Fruit fly (Drosophila melanogaster): Measurements from ENCODE around the gene pira.

Gene pira

DNA sequence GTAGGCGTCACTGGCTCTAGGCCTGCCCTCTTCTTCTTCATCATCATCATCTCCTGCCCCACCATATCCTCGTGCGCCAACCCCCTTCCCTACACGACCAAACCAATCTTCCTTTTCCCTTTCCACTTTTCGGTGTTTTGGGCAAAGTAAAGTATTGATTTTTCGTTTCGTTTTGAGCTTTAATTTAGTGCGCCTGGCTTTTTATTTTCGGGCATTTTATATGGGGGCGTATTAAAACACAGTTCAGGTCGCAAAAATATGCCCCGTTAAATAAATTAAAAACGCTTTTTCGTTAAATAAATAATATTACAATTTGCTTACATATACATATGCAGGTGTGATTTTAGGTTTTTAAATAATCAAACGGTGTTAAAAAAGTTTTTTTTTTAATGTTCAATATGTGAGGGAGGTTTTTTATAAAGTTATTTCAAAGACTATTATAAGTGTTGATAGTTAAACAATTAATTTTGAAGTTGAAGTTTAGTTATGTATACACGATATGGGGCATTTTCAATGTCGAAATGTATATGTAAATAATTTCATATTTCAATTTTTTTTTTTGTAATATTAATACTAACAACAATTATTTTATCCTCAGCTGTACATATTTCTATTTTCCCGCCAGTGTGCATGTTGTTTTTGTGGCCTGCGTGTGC, 25.5 kb downstream of the pira start (continued):
- TF ChIP-seq gro (GFP tag; optimal IDR thresholded peaks at IDR 0.05) (no peak), CG6254 (GFP tag; optimal IDR thresholded peaks at IDR 0.05) (peak; percentile 19), CG10979 (tag; optimal IDR thresholded peaks at IDR 0.05) (peak; percentile 80), CG10274 (GFP tag; optimal IDR thresholded peaks at IDR 0.05) (peak; percentile 20), CG17361 (GFP tag; IDR thresholded peaks at IDR 0.05) (peak; percentile 95), CG18599 (GFP tag; optimal IDR thresholded peaks at IDR 0.05) (peak; percentile 69), CG18619 (GFP tag; optimal IDR thresholded peaks at IDR 0.05) (peak; percentile 77), fd96Cb (tag; optimal IDR thresholded peaks at IDR 0.05) (peak; percentile 84), HLH3B (GFP tag; IDR thresholded peaks at IDR 0.05) (peak; percentile 59), CG1529 (GFP tag; optimal IDR thresholded peaks at IDR 0.05) (peak; percentile 54), Ravus (GFP tag; IDR thresholded peaks at IDR 0.05) (no peak), CG10209 (GFP tag; optimal IDR thresholded peaks at IDR 0.05) (peak; percentile 73), CG31441 (GFP tag; IDR thresholded peaks at IDR 0.05) (peak; percentile 87), tgo (GFP tag; IDR thresholded peaks at IDR 0.05) (peak; percentile 60), ap (GFP tag; IDR thresholded peaks at IDR 0.05) (peak; percentile 30; the same call in 1 of the 2 replicates), Camta (GFP tag; optimal IDR thresholded peaks at IDR 0.05) (peak; percentile 36), Asciz (GFP tag; optimal IDR thresholded peaks at IDR 0.05) (peak; percentile 81), CG7271 (tag; optimal IDR thresholded peaks at IDR 0.05) (no peak), ken (GFP tag; IDR thresholded peaks at IDR 0.05) (no peak), kah (GFP tag; optimal IDR thresholded peaks at IDR 0.05) (peak; percentile 45), Atf6 (GFP tag; IDR thresholded peaks at IDR 0.05) (peak; percentile 35; the same call in 1 of the 2 replicates), CG8359 (GFP tag; optimal IDR thresholded peaks at IDR 0.05; ENCODE audit: borderline replicate concordance) (peak; percentile 38), CG7556 (GFP tag; optimal IDR thresholded peaks at IDR 0.05) (peak; percentile 86), CG17385 (GFP tag; optimal IDR thresholded peaks at IDR 0.05) (peak; percentile 78), CG2116 (GFP tag; optimal IDR thresholded peaks at IDR 0.05) (peak; percentile 37), phol (tag; optimal IDR thresholded peaks at IDR 0.05) (peak; percentile 86), HHEX (GFP tag; optimal IDR thresholded peaks at IDR 0.05) (peak; percentile 50), Drgx (GFP tag; IDR thresholded peaks at IDR 0.05) (peak; percentile 26; the same call in 1 of the 2 replicates), Spps (tag; optimal IDR thresholded peaks at IDR 0.05) (peak; percentile 30), CG9727 (GFP tag; optimal IDR thresholded peaks at IDR 0.05) (peak; percentile 86), CG11723 (GFP tag; optimal IDR thresholded peaks at IDR 0.05) (peak; percentile 55), Hr51 (GFP tag; optimal IDR thresholded peaks at IDR 0.05) (peak in 1 of 2 experiments; percentile 89), Awh (GFP tag; IDR thresholded peaks at IDR 0.05) (peak; percentile 32; the same call in 1 of the 2 replicates), chif (GFP tag; optimal IDR thresholded peaks at IDR 0.05) (peak; percentile 17 to 31), D (optimal IDR thresholded peaks at IDR 0.05) (no peak), D (GFP tag; optimal IDR thresholded peaks at IDR 0.05) (peak; percentile 73), sc (optimal IDR thresholded peaks at IDR 0.05) (no peak), sc (GFP tag; optimal IDR thresholded peaks at IDR 0.05) (peak; percentile 57), CG1832 (GFP tag; optimal IDR thresholded peaks at IDR 0.05) (no peak), scrt (GFP tag; optimal IDR thresholded peaks at IDR 0.05) (peak; percentile 71), CG15479 (GFP tag; optimal IDR thresholded peaks at IDR 0.05) (no peak), gfzf (GFP tag; optimal IDR thresholded peaks at IDR 0.05) (no peak), bab2 (GFP tag; optimal IDR thresholded peaks at IDR 0.05) (peak; percentile 5), grn (GFP tag; optimal IDR thresholded peaks at IDR 0.05) (no peak), CG10147 (GFP tag; optimal IDR thresholded peaks at IDR 0.05) (peak; percentile 78), CG32767 (GFP tag; IDR thresholded peaks at IDR 0.05) (peak; percentile 35; the same call in 1 of the 2 replicates), Hsf (GFP tag; optimal IDR thresholded peaks at IDR 0.05) (peak; percentile 47), Eip74EF (GFP tag; optimal IDR thresholded peaks at IDR 0.05) (peak in 1 of 2 experiments; percentile 79), BtbVII (GFP tag; optimal IDR thresholded peaks at IDR 0.05) (peak; percentile 61)

Data from whole organism, embryonic.